Fruit fly (Drosophila melanogaster): Measurements from ENCODE around the gene Dad.

The Dad gene

dm6 chr3R:17080666-17081358 is 27.0 kb downstream of the Dad start (continued):
- TF ChIP-seq CG8765 (GFP tag; IDR thresholded peaks at IDR 0.05): peak; percentile 73
- TF ChIP-seq CG18011 (GFP tag; optimal IDR thresholded peaks at IDR 0.05): peak; percentile 83
- TF ChIP-seq nau (GFP tag; optimal IDR thresholded peaks at IDR 0.05): peak; percentile 97
- TF ChIP-seq lola (GFP tag; optimal IDR thresholded peaks at IDR 0.05): peak in 1 of 3 experiments; percentile 97
- TF ChIP-seq Xrp1 (GFP tag; IDR thresholded peaks at IDR 0.05): peak; percentile 97
- peak; percentile 97 for TF ChIP-seq Asciz (GFP tag; optimal IDR thresholded peaks at IDR 0.05)
- TF ChIP-seq Gug (GFP tag; IDR thresholded peaks at IDR 0.05): peak; percentile 93
- peak; percentile 96 to 97 for TF ChIP-seq bsh (GFP tag; optimal IDR thresholded peaks at IDR 0.05)
- TF ChIP-seq CG1529 (GFP tag; optimal IDR thresholded peaks at IDR 0.05): peak; percentile 96
- TF ChIP-seq CG14860 (GFP tag; IDR thresholded peaks at IDR 0.05; ENCODE audit: partially characterized antibody): no peak
- TF ChIP-seq Optix (GFP tag; IDR thresholded peaks at IDR 0.05): peak; percentile 85
- peak; percentile 88 for TF ChIP-seq CG7372 (GFP tag; IDR thresholded peaks at IDR 0.05)
- no peak for TF ChIP-seq prd (optimal IDR thresholded peaks at IDR 0.05)
- peak; percentile 94 for TF ChIP-seq prd (GFP tag; IDR thresholded peaks at IDR 0.05)
- TF ChIP-seq ewg (GFP tag; optimal IDR thresholded peaks at IDR 0.05): peak; percentile 90
- no peak for TF ChIP-seq knrl (GFP tag; IDR thresholded peaks at IDR 0.05; ENCODE audit: partially characterized antibody)
- TF ChIP-seq Antp (GFP tag; optimal IDR thresholded peaks at IDR 0.05): peak; percentile 88
- TF ChIP-seq Lpt (GFP tag; optimal IDR thresholded peaks at IDR 0.05): no peak
- TF ChIP-seq ATbp (GFP tag; optimal IDR thresholded peaks at IDR 0.05): peak; percentile 96
- TF ChIP-seq zen2 (GFP tag; IDR thresholded peaks at IDR 0.05; ENCODE audit: partially characterized antibody): no peak
- peak; percentile 89 for TF ChIP-seq sisA (GFP tag; IDR thresholded peaks at IDR 0.05)
- TF ChIP-seq wdn (GFP tag; IDR thresholded peaks at IDR 0.05): peak; percentile 82
- peak; percentile 88 for TF ChIP-seq croc (GFP tag; conservative IDR thresholded peaks at IDR 0.05)
- TF ChIP-seq Dfd (GFP tag; optimal IDR thresholded peaks at IDR 0.05): no peak
- TF ChIP-seq CG11696 (GFP tag; IDR thresholded peaks at IDR 0.05): peak; percentile 84
- TF ChIP-seq h (optimal IDR thresholded peaks at IDR 0.05): no peak
- TF ChIP-seq disco-r (GFP tag; optimal IDR thresholded peaks at IDR 0.05): peak; percentile 89
- TF ChIP-seq sqz (GFP tag; optimal IDR thresholded peaks at IDR 0.05): peak; percentile 88
- TF ChIP-seq zf30C (GFP tag; optimal IDR thresholded peaks at IDR 0.05): no peak
- peak; percentile 94 for TF ChIP-seq Six4 (GFP tag; optimal IDR thresholded peaks at IDR 0.05)
- TF ChIP-seq CG11504 (tag; optimal IDR thresholded peaks at IDR 0.05): peak; percentile 95
- peak; percentile 96 for TF ChIP-seq CG32767 (GFP tag; IDR thresholded peaks at IDR 0.05)
- peak; percentile 69 for TF ChIP-seq kni (GFP tag; optimal IDR thresholded peaks at IDR 0.05)
- TF ChIP-seq Mes4 (GFP tag; optimal IDR thresholded peaks at IDR 0.05): peak; percentile 89
- peak; percentile 81 for TF ChIP-seq schlank (tag; optimal IDR thresholded peaks at IDR 0.05)
- TF ChIP-seq Hmr (GFP tag; optimal IDR thresholded peaks at IDR 0.05): peak; percentile 97
- peak; percentile 86 for TF ChIP-seq sug (tag; optimal IDR thresholded peaks at IDR 0.05)
- TF ChIP-seq CG10321 (GFP tag; IDR thresholded peaks at IDR 0.05): peak; percentile 67; the same call in 1 of the 2 replicates
- TF ChIP-seq CG2889 (GFP tag; IDR thresholded peaks at IDR 0.05): peak; percentile 72
- no peak for TF ChIP-seq chinmo (GFP tag; IDR thresholded peaks at IDR 0.05; ENCODE audit: partially characterized antibody)
- TF ChIP-seq CG2202 (tag; optimal IDR thresholded peaks at IDR 0.05): peak; percentile 95
- peak; percentile 87 for TF ChIP-seq CG10565 (GFP tag; optimal IDR thresholded peaks at IDR 0.05)
- peak; percentile 94 for TF ChIP-seq CG9437 (GFP tag; optimal IDR thresholded peaks at IDR 0.05)
- no peak for TF ChIP-seq pfk (GFP tag; optimal IDR thresholded peaks at IDR 0.05)
- TF ChIP-seq H15 (GFP tag; IDR thresholded peaks at IDR 0.05): peak; percentile 89
- peak; percentile 92 for TF ChIP-seq CG5953 (GFP tag; IDR thresholded peaks at IDR 0.05)
- peak; percentile 91 for TF ChIP-seq Fer3 (tag; optimal IDR thresholded peaks at IDR 0.05)
- peak; percentile 74 for TF ChIP-seq CG4617 (GFP tag; optimal IDR thresholded peaks at IDR 0.05; ENCODE audit: borderline replicate concordance)
- TF ChIP-seq chn (GFP tag; optimal IDR thresholded peaks at IDR 0.05): peak; percentile 92

Measured in whole organism, embryonic.